Worm (Caenorhabditis elegans) whole organism, L1 larva: ENCODE data around the gene F07A11.5.

Experiments
- ceh-88 ChIP-seq: fragments of 200-800 bp; sonication (Bioruptor generic); IDR thresholded peaks from 2 replicates; pipeline ENCODE4 v1.3.6; 2022; ENCODE audit warnings: missing genetic modification characterization, missing compliant biosample characterization
- elt-3 ChIP-seq, 6 experiments: fragments of 150-350 bp in 1 of 6; sonication (generic microtip); optimal IDR thresholded peaks; 2 replicates each; lab custom pipeline; 2017 to 2018; ENCODE audit warnings: missing biosample characterization in 6 of 6, missing genetic modification characterization in 6 of 6, inconsistent platforms in 1 of 6
- fkh-8 ChIP-seq: sonication (generic microtip); optimal IDR thresholded peaks from 2 replicates; lab custom pipeline; 2016; ENCODE audit warnings: mild to moderate bottlenecking, missing genetic modification characterization, missing compliant biosample characterization
- lin-35 ChIP-seq, 2 experiments: fragments of 150-350 bp; optimal IDR thresholded peaks; 2 replicates each; lab custom pipeline; 2014; ENCODE audit warnings: missing biosample characterization in 2 of 2, missing genetic modification characterization in 2 of 2, missing genetic modification reagents in 2 of 2
- lin-39 ChIP-seq: fragments of 150-350 bp; optimal IDR thresholded peaks from 2 replicates; lab custom pipeline; 2014; ENCODE audit warnings: missing biosample characterization, missing genetic modification reagents, missing genetic modification characterization
- mdl-1 ChIP-seq, 2 experiments: fragments of 150-350 bp; optimal IDR thresholded peaks; 2 replicates each; lab custom pipeline; 2014 to 2017; ENCODE audit warnings: missing biosample characterization in 2 of 2, missing genetic modification characterization in 2 of 2, inconsistent platforms in 1 of 2
- nhr-28 ChIP-seq: fragments of 150-350 bp; optimal IDR thresholded peaks from 2 replicates; lab custom pipeline; 2014; ENCODE audit warnings: missing biosample characterization, missing genetic modification characterization
- skn-1 ChIP-seq: fragments of 150-350 bp; optimal IDR thresholded peaks from 2 replicates; lab custom pipeline; 2014; ENCODE audit warnings: missing biosample characterization, missing genetic modification characterization
- zag-1 ChIP-seq: fragments of 150-350 bp; optimal IDR thresholded peaks from 2 replicates; lab custom pipeline; 2014; ENCODE audit warnings: missing biosample characterization, missing genetic modification characterization

DNA sequence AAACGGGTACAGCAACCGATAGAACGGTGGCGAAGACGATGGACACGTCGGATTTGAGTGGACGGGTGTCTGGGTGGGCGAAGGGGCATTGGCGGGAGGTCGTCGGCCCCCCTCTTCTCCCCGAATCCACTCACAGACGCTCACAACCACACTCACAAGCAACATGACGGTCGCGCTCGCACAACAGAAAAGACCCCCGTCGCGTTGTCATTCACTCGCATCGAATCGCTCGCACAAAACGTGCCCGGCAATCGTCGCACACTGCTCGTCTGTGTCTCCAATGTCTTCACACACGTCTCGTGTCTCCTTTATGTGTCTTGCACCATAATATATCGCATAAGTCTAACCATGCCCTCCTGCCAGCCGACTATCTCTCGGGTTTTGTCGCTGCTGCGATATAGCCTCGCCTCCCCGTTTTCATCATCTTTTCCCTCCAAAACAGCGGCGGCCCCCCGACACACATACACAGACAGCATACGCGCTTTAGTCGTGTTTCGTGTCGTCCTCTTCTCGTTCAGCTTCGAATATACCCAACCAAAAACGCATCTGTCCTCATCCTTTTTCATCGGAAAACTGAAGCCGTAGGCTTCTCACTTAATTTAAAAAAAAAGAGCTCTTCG is 22.1 kb downstream of the F07A11.5 start:
- TF ChIP-seq ceh-88 (GFP tag; lab: Robert Waterston, UW) (peak; percentile 82), zag-1 (tag; lab: Kevin White, UChicago) (peak; percentile 26), lin-35 (GFP tag; optimal IDR thresholded peaks at IDR 0.05; lab: Kevin White, UChicago) (peak; percentile 64 to 83), nhr-28 (tag; lab: Kevin White, UChicago) (no peak), elt-3 (tag; optimal IDR thresholded peaks at IDR 0.05; lab: Kevin White, UChicago) (peak in 4 of 6 experiments; percentile 9 to 60 (median 28)), mdl-1 (tag; optimal IDR thresholded peaks at IDR 0.05; lab: Kevin White, UChicago) (peak in 1 of 2 experiments; percentile 97), skn-1 (tag; lab: Kevin White, UChicago) (peak; percentile 39), lin-39 (no peak), fkh-8 (tag; lab: Kevin White, UChicago) (peak; percentile 96)
